Fruit fly (Drosophila melanogaster): ENCODE measurements around the gene CG17300.

DNA sequence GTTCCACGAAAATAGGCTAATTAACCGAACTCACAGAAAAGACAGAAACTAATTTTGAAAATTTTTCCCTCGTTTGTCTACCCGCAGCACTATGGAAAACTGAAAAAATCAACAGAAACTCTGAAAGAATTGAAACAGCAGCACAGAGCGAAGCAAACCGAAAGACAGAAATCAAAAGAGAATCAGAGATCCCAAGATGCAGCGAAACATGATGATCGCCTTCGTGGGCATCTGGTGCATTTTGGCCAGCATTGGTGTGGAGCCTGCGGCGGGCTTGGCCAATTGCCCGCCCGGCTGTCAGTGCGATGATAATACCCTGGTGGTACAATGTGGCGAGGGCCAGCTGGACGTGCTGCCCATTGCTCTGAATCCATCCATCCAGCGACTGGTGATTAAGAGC lies 28.0 kb upstream of the CG17300 start:
- no peak for TF ChIP-seq CG8478 (optimal IDR thresholded peaks at IDR 0.05)
- TF ChIP-seq usp (GFP tag; optimal IDR thresholded peaks at IDR 0.05), result no peak
- TF ChIP-seq psq (optimal IDR thresholded peaks at IDR 0.05), result no peak
- no peak for TF ChIP-seq EcR (GFP tag; optimal IDR thresholded peaks at IDR 0.05)
- TF ChIP-seq pan (optimal IDR thresholded peaks at IDR 0.05), result no peak
- no peak for TF ChIP-seq Dll (optimal IDR thresholded peaks at IDR 0.05)
